Worm (Caenorhabditis elegans) whole organism, L3 larva: ENCODE data around the gene air-1.

Experiments used
- R02D3.7 ChIP-seq: fragments of 150-350 bp; optimal IDR thresholded peaks from 2 replicates; lab custom pipeline; 2014; ENCODE audit warnings: missing biosample characterization, missing genetic modification characterization
- ZK546.5 ChIP-seq: sonication (generic microtip); optimal IDR thresholded peaks from 2 replicates; lab custom pipeline; 2017; ENCODE audit warnings: missing biosample characterization, missing genetic modification characterization
- ceh-28 ChIP-seq: fragments of 150-350 bp; optimal IDR thresholded peaks from 2 replicates; lab custom pipeline; 2014; ENCODE audit warnings: missing biosample characterization, missing genetic modification reagents, missing genetic modification characterization
- ceh-82 ChIP-seq: fragments of 150-350 bp; optimal IDR thresholded peaks from 2 replicates; lab custom pipeline; 2014; ENCODE audit warnings: missing biosample characterization, missing genetic modification characterization
- ceh-9 ChIP-seq: sonication (generic microtip); optimal IDR thresholded peaks from 2 replicates; lab custom pipeline; 2018; ENCODE audit warnings: missing biosample characterization, missing genetic modification characterization
- daf-12 ChIP-seq: fragments of 150-350 bp; optimal IDR thresholded peaks from 2 replicates; lab custom pipeline; 2014; ENCODE audit warnings: missing biosample characterization, missing genetic modification reagents, missing genetic modification characterization
- egl-27 ChIP-seq: sonication (generic microtip); optimal IDR thresholded peaks from 4 replicates; lab custom pipeline; 2017; ENCODE audit warnings: missing biosample characterization, missing genetic modification reagents, missing genetic modification characterization
- elt-1 ChIP-seq: fragments of 150-350 bp; optimal IDR thresholded peaks from 2 replicates; lab custom pipeline; 2014; ENCODE audit warnings: missing biosample characterization, missing genetic modification characterization
- elt-2 ChIP-seq: sonication (generic microtip); optimal IDR thresholded peaks from 2 replicates; lab custom pipeline; 2016; ENCODE audit warnings: missing genetic modification reagents, mild to moderate bottlenecking, missing genetic modification characterization, missing compliant biosample characterization
- fkh-10 ChIP-seq: sonication (generic microtip); optimal IDR thresholded peaks from 2 replicates; lab custom pipeline; 2017; ENCODE audit warnings: missing biosample characterization, missing genetic modification reagents, missing genetic modification characterization
- fkh-2 ChIP-seq: fragments of 150-350 bp; optimal IDR thresholded peaks from 2 replicates; lab custom pipeline; 2014; ENCODE audit warnings: missing biosample characterization, missing genetic modification reagents, missing genetic modification characterization
- hmg-11 ChIP-seq: sonication (generic microtip); optimal IDR thresholded peaks from 2 replicates; lab custom pipeline; 2016; ENCODE audit warnings: missing genetic modification characterization, missing compliant biosample characterization
- jun-1 ChIP-seq: fragments of 150-350 bp; optimal IDR thresholded peaks from 2 replicates; lab custom pipeline; 2014; ENCODE audit warnings: missing biosample characterization, missing genetic modification reagents, missing genetic modification characterization
- lin-15B ChIP-seq: fragments of 150-350 bp; optimal IDR thresholded peaks from 2 replicates; lab custom pipeline; 2014; ENCODE audit warnings: missing biosample characterization, missing genetic modification characterization
- lin-39 ChIP-seq: fragments of 150-350 bp; optimal IDR thresholded peaks from 2 replicates; lab custom pipeline; 2018; ENCODE audit warnings: missing biosample characterization, missing genetic modification reagents, missing genetic modification characterization
- lsy-12 ChIP-seq: sonication (generic microtip); optimal IDR thresholded peaks from 2 replicates; lab custom pipeline; 2016; ENCODE audit warnings: mild to moderate bottlenecking, missing genetic modification characterization, missing compliant biosample characterization
- mdl-1 ChIP-seq: fragments of 150-350 bp; optimal IDR thresholded peaks from 2 replicates; lab custom pipeline; 2014; ENCODE audit warnings: missing biosample characterization, missing genetic modification characterization
- mml-1 ChIP-seq: fragments of 150-350 bp; sonication (generic microtip); optimal IDR thresholded peaks from 3 replicates; lab custom pipeline; 2014; ENCODE audit warnings: missing biosample characterization, missing genetic modification characterization
- nfya-1 ChIP-seq: sonication (generic microtip); optimal IDR thresholded peaks from 2 replicates; lab custom pipeline; 2017; ENCODE audit warnings: missing genetic modification characterization, mild to moderate bottlenecking, missing compliant biosample characterization, antibody characterized with exemption, moderate library complexity; ENCODE audit not compliant: insufficient read depth
- nhr-12 ChIP-seq: fragments of 150-350 bp; optimal IDR thresholded peaks from 2 replicates; lab custom pipeline; 2014; ENCODE audit warnings: missing biosample characterization, missing genetic modification characterization
- nhr-23 ChIP-seq: fragments of 150-350 bp; optimal IDR thresholded peaks from 2 replicates; lab custom pipeline; 2014; ENCODE audit warnings: missing biosample characterization, missing genetic modification reagents, missing genetic modification characterization
- nhr-25 ChIP-seq: sonication (generic microtip); optimal IDR thresholded peaks from 2 replicates; lab custom pipeline; 2017; ENCODE audit warnings: missing biosample characterization, missing genetic modification characterization
- nhr-43 ChIP-seq: sonication (generic microtip); optimal IDR thresholded peaks from 2 replicates; lab custom pipeline; 2016; ENCODE audit warnings: mild to moderate bottlenecking, missing genetic modification characterization, missing compliant biosample characterization; ENCODE audit not compliant: poor library complexity, severe bottlenecking
- nhr-77 ChIP-seq: fragments of 150-350 bp; optimal IDR thresholded peaks from 2 replicates; lab custom pipeline; 2014; ENCODE audit warnings: missing biosample characterization, missing genetic modification characterization
- pha-4 ChIP-seq: fragments of 150-350 bp; optimal IDR thresholded peaks from 2 replicates; lab custom pipeline; 2014; ENCODE audit warnings: missing biosample characterization, missing genetic modification reagents, missing genetic modification characterization
- pqm-1 ChIP-seq: fragments of 150-350 bp; optimal IDR thresholded peaks from 2 replicates; lab custom pipeline; 2017; ENCODE audit warnings: missing biosample characterization, missing genetic modification characterization, inconsistent platforms
- skn-1 ChIP-seq: fragments of 150-350 bp; optimal IDR thresholded peaks from 2 replicates; lab custom pipeline; 2014; ENCODE audit warnings: missing biosample characterization, missing genetic modification characterization
- snpc-4 ChIP-seq: fragments of 150-350 bp; optimal IDR thresholded peaks from 2 replicates; lab custom pipeline; 2014; ENCODE audit warnings: missing biosample characterization, missing genetic modification characterization
- unc-39 ChIP-seq: sonication (generic microtip); optimal IDR thresholded peaks from 4 replicates; lab custom pipeline; 2017; ENCODE audit warnings: missing biosample characterization, missing genetic modification characterization
- unc-62 ChIP-seq: fragments of 150-350 bp; sonication (generic microtip); optimal IDR thresholded peaks from 4 replicates; lab custom pipeline; 2014; ENCODE audit warnings: missing biosample characterization, missing genetic modification reagents, missing genetic modification characterization
- zag-1 ChIP-seq: fragments of 150-350 bp; optimal IDR thresholded peaks from 2 replicates; lab custom pipeline; 2014; ENCODE audit warnings: missing biosample characterization, missing genetic modification characterization
- ztf-11 ChIP-seq: fragments of 150-350 bp; optimal IDR thresholded peaks from 2 replicates; lab custom pipeline; 2014; ENCODE audit warnings: missing biosample characterization, missing genetic modification characterization
- ztf-4 ChIP-seq: fragments of 150-350 bp; optimal IDR thresholded peaks from 2 replicates; lab custom pipeline; 2014; ENCODE audit warnings: missing biosample characterization, missing genetic modification characterization

Gene air-1

DNA sequence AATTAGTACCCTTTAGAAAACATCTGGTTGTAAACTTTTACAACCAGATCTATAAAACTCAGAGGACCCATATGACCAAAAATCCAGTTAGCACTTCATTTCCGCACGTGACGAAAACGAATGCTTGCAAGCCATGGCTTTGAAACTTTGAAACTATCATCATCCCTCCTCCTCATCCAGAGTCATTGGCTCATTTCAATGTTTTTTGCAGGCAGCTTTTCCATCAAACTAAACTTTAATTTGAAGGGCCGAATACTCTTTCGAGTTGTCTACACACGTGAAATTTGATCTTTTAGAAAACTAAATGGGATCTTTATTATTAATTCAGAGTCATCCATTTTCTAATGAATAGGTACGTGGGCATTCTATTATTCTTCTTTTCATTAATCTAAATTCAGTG, 40.9 kb downstream of the air-1 start:
- TF ChIP-seq nhr-12 (tag; lab: Kevin White, UChicago) = no peak
- no peak for TF ChIP-seq nhr-23 (tag; lab: Kevin White, UChicago)
- no peak for TF ChIP-seq ztf-4 (tag; lab: Kevin White, UChicago)
- TF ChIP-seq pha-4 = no peak
- no peak for TF ChIP-seq nfya-1 (tag; lab: Kevin White, UChicago)
- TF ChIP-seq lsy-12 (tag; lab: Kevin White, UChicago) = no peak
- TF ChIP-seq, all 47 proteins: peak for 0

- TF ChIP-seq daf-12 (tag; lab: Kevin White, UChicago) (no peak), nfya-1 (tag; lab: Kevin White, UChicago) (no peak), nhr-77 (tag; lab: Kevin White, UChicago) (no peak), hmg-11 (tag; lab: Kevin White, UChicago) (no peak), pha-4 (no peak)
These were observed 42.2 kb downstream of the air-1 start, which contains the start of gene C16D9.8 for ce11 chrV:8263466-8263865. Gene C16D9.8, minus strand, starts transcription at chrV:8263566.

ce11 chrV:8263941-8264340, 42.7 kb downstream of the air-1 start, which contains the start of gene C16D9.9:
Gene C16D9.9, plus strand, starts transcription at chrV:8264241.
- TF ChIP-seq elt-2 (tag; lab: Kevin White, UChicago) (no peak), fkh-10 (GFP tag; lab: Kevin White, UChicago) (no peak), lin-39 (tag; lab: Kevin White, UChicago) (no peak), skn-1 (no peak), egl-27 (tag; lab: Kevin White, UChicago) (no peak), ceh-82 (tag; lab: Kevin White, UChicago) (no peak), snpc-4 (tag; lab: Kevin White, UChicago) (no peak)

ce11 chrV:8266232-8266631, 44.9 kb downstream of the air-1 start, which contains the start of gene F21F8.5:
Gene F21F8.5, minus strand, starts transcription at chrV:8266332.
- TF ChIP-seq elt-1 (tag; lab: Kevin White, UChicago) = no peak
- TF ChIP-seq mdl-1 (tag; lab: Kevin White, UChicago) = no peak
- no peak for TF ChIP-seq hmg-11 (tag; lab: Kevin White, UChicago)
- TF ChIP-seq lin-15B (tag; lab: Kevin White, UChicago) = no peak
- no peak for TF ChIP-seq unc-62 (GFP tag; lab: Kevin White, UChicago)
- no peak for TF ChIP-seq fkh-2
- TF ChIP-seq nhr-25 = no peak
- TF ChIP-seq zag-1 (tag; lab: Kevin White, UChicago) = no peak

- TF ChIP-seq lin-15B (tag; lab: Kevin White, UChicago) = no peak
- TF ChIP-seq nhr-12 (tag; lab: Kevin White, UChicago) = no peak
- TF ChIP-seq daf-12 (tag; lab: Kevin White, UChicago) = no peak
- no peak for TF ChIP-seq nhr-23 (tag; lab: Kevin White, UChicago)
- no peak for TF ChIP-seq zag-1 (tag; lab: Kevin White, UChicago)
- no peak for TF ChIP-seq ZK546.5 (tag; lab: Kevin White, UChicago)
- TF ChIP-seq fkh-2 = no peak
- TF ChIP-seq ceh-82 (tag; lab: Kevin White, UChicago) = no peak
- peak; percentile 43 for TF ChIP-seq jun-1 (tag; lab: Kevin White, UChicago)
- no peak for TF ChIP-seq unc-39 (tag; lab: Kevin White, UChicago)
- no peak for TF ChIP-seq lsy-12 (tag; lab: Kevin White, UChicago)
- TF ChIP-seq lin-39 (tag; lab: Kevin White, UChicago) = no peak
- no peak for TF ChIP-seq ztf-4 (tag; lab: Kevin White, UChicago)
- TF ChIP-seq ztf-11 (tag; lab: Kevin White, UChicago) = no peak
- no peak for TF ChIP-seq pha-4
- TF ChIP-seq skn-1 = peak; percentile 5
- TF ChIP-seq nhr-77 (tag; lab: Kevin White, UChicago) = peak; percentile 55
- TF ChIP-seq elt-2 (tag; lab: Kevin White, UChicago) = peak; percentile 96
- TF ChIP-seq R02D3.7 (tag; lab: Kevin White, UChicago) = no peak
- no peak for TF ChIP-seq nhr-43 (tag; lab: Kevin White, UChicago)
- peak; percentile 91 for TF ChIP-seq pqm-1 (tag; lab: Kevin White, UChicago)
- no peak for TF ChIP-seq mml-1 (tag; lab: Kevin White, UChicago)
- TF ChIP-seq ceh-28 (tag; lab: Kevin White, UChicago) = no peak
- no peak for TF ChIP-seq ceh-9 (tag; lab: Kevin White, UChicago)
- no peak for TF ChIP-seq nfya-1 (tag; lab: Kevin White, UChicago)
These were observed 46.0 kb downstream of the air-1 start for ce11 chrV:8267275-8267674.
